Worm (Caenorhabditis elegans) whole organism, L1 larva: Measurements from ENCODE around the gene C14B9.8.

Experiments used
- aha-1 ChIP-seq: fragments of 150-350 bp; optimal IDR thresholded peaks from 2 replicates; lab custom pipeline; 2014; ENCODE audit warnings: missing biosample characterization, missing genetic modification characterization
- ceh-8 ChIP-seq: fragments of 200-800 bp; sonication (Bioruptor generic); optimal IDR thresholded peaks from 2 replicates; lab custom pipeline; 2018; ENCODE audit warnings: mild to moderate bottlenecking, missing genetic modification characterization, moderate library complexity, missing compliant biosample characterization
- ceh-88 ChIP-seq: fragments of 200-800 bp; sonication (Bioruptor generic); IDR thresholded peaks from 2 replicates; pipeline ENCODE4 v1.3.6; 2022; ENCODE audit warnings: missing genetic modification characterization, missing compliant biosample characterization
- dsc-1 ChIP-seq: sonication (generic microtip); optimal IDR thresholded peaks from 2 replicates; lab custom pipeline; 2016; ENCODE audit warnings: mild to moderate bottlenecking, missing genetic modification characterization, missing compliant biosample characterization
- efl-1 ChIP-seq, 4 experiments: fragments of 150-350 bp; optimal IDR thresholded peaks in 3 of 4; peaks in 1 of 4; 1 replicate in 1 of 4; 2 replicates in 3 of 4; lab custom pipeline; 2014; ENCODE audit warnings: missing biosample characterization in 2 of 4, missing genetic modification characterization in 2 of 4, missing genetic modification reagents in 2 of 4
- efl-3 ChIP-seq: fragments of 200-800 bp; sonication (Bioruptor generic); optimal IDR thresholded peaks from 2 replicates; lab custom pipeline; 2018; ENCODE audit warnings: mild to moderate bottlenecking, missing genetic modification characterization, missing compliant biosample characterization
- egl-13 ChIP-seq: sonication (generic microtip); optimal IDR thresholded peaks from 2 replicates; lab custom pipeline; 2016; ENCODE audit warnings: missing genotype, missing genetic modification reagents, missing genetic modification characterization, missing compliant biosample characterization
- elt-2 ChIP-seq: sonication (generic microtip); optimal IDR thresholded peaks from 2 replicates; lab custom pipeline; 2016; ENCODE audit warnings: missing genetic modification characterization, mild to moderate bottlenecking, inconsistent platforms, missing compliant biosample characterization, missing genetic modification reagents
- fkh-8 ChIP-seq: sonication (generic microtip); optimal IDR thresholded peaks from 2 replicates; lab custom pipeline; 2016; ENCODE audit warnings: mild to moderate bottlenecking, missing genetic modification characterization, missing compliant biosample characterization
- hlh-4 ChIP-seq: sonication (generic microtip); optimal IDR thresholded peaks from 2 replicates; lab custom pipeline; 2016; ENCODE audit warnings: mild to moderate bottlenecking, missing genetic modification characterization, missing compliant biosample characterization
- jun-1 ChIP-seq: fragments of 150-350 bp; optimal IDR thresholded peaks from 2 replicates; lab custom pipeline; 2014; ENCODE audit warnings: missing biosample characterization, missing genetic modification reagents, missing genetic modification characterization
- lin-13 ChIP-seq: fragments of 150-350 bp; optimal IDR thresholded peaks from 2 replicates; lab custom pipeline; 2014; ENCODE audit warnings: missing biosample characterization, missing genetic modification reagents, missing genetic modification characterization
- lin-14 ChIP-seq: fragments of 200-800 bp; sonication (Bioruptor generic); optimal IDR thresholded peaks from 2 replicates; lab custom pipeline; 2018; ENCODE audit warnings: mild to moderate bottlenecking, missing genetic modification characterization, moderate library complexity, missing compliant biosample characterization
- lin-39 ChIP-seq: fragments of 150-350 bp; optimal IDR thresholded peaks from 2 replicates; lab custom pipeline; 2014; ENCODE audit warnings: missing biosample characterization, missing genetic modification reagents, missing genetic modification characterization
- lir-3 ChIP-seq: sonication (generic microtip); optimal IDR thresholded peaks from 2 replicates; lab custom pipeline; 2016; ENCODE audit warnings: mild to moderate bottlenecking, missing genetic modification characterization, moderate library complexity, missing compliant biosample characterization; ENCODE audit not compliant: poor library complexity
- lsy-2 ChIP-seq, 2 experiments: fragments of 150-350 bp; optimal IDR thresholded peaks; 2 replicates each; lab custom pipeline; 2014; ENCODE audit warnings: missing biosample characterization in 2 of 2, missing genetic modification characterization in 2 of 2
- mab-9 ChIP-seq: fragments of 200-800 bp; sonication (Bioruptor generic); IDR thresholded peaks from 2 replicates; pipeline ENCODE4 v1.3.6; 2022; ENCODE audit warnings: missing genetic modification reagents, missing genetic modification characterization, missing compliant biosample characterization
- mdl-1 ChIP-seq, 2 experiments: fragments of 150-350 bp; optimal IDR thresholded peaks; 2 replicates each; lab custom pipeline; 2014 to 2017; ENCODE audit warnings: missing biosample characterization in 2 of 2, missing genetic modification characterization in 2 of 2, inconsistent platforms in 1 of 2
- nhr-20 ChIP-seq: sonication (generic microtip); optimal IDR thresholded peaks from 2 replicates; lab custom pipeline; 2016; ENCODE audit warnings: mild to moderate bottlenecking, missing genetic modification characterization, missing compliant biosample characterization
- nhr-28 ChIP-seq: fragments of 150-350 bp; optimal IDR thresholded peaks from 2 replicates; lab custom pipeline; 2014; ENCODE audit warnings: missing biosample characterization, missing genetic modification characterization
- nhr-71 ChIP-seq: sonication (generic microtip); optimal IDR thresholded peaks from 2 replicates; lab custom pipeline; 2016; ENCODE audit warnings: mild to moderate bottlenecking, missing genetic modification characterization, moderate library complexity, missing compliant biosample characterization
- nhr-90 ChIP-seq: sonication (generic microtip); optimal IDR thresholded peaks from 2 replicates; lab custom pipeline; 2016; ENCODE audit warnings: mild to moderate bottlenecking, missing genetic modification characterization, missing compliant biosample characterization; ENCODE audit not compliant: poor library complexity
- pag-3 ChIP-seq: sonication (generic microtip); optimal IDR thresholded peaks from 2 replicates; lab custom pipeline; 2017; ENCODE audit warnings: missing genetic modification characterization, mild to moderate bottlenecking, missing compliant biosample characterization, antibody characterized with exemption, borderline replicate concordance; ENCODE audit not compliant: insufficient read depth
- sox-4 ChIP-seq: sonication (generic microtip); optimal IDR thresholded peaks from 2 replicates; lab custom pipeline; 2016; ENCODE audit warnings: missing genetic modification characterization, missing compliant biosample characterization
- sptf-1 ChIP-seq: fragments of 150-350 bp; optimal IDR thresholded peaks from 2 replicates; lab custom pipeline; 2014; ENCODE audit warnings: missing biosample characterization, missing genetic modification characterization
- sup-37 ChIP-seq: fragments of 200-800 bp; sonication (Bioruptor generic); optimal IDR thresholded peaks from 2 replicates; lab custom pipeline; 2018; ENCODE audit warnings: mild to moderate bottlenecking, missing genetic modification characterization, missing compliant biosample characterization
- tbx-2 ChIP-seq: sonication (generic microtip); optimal IDR thresholded peaks from 2 replicates; lab custom pipeline; 2016; ENCODE audit warnings: missing genetic modification characterization, missing compliant biosample characterization
- unc-30 ChIP-seq: sonication (generic microtip); optimal IDR thresholded peaks from 2 replicates; lab custom pipeline; 2017; ENCODE audit warnings: missing biosample characterization, missing genetic modification characterization
- unc-98 ChIP-seq: fragments of 200-800 bp; sonication (Bioruptor generic); IDR thresholded peaks from 2 replicates; pipeline ENCODE4 v1.3.6; 2022; ENCODE audit warnings: missing genetic modification characterization, missing compliant biosample characterization
- xbp-1 ChIP-seq: sonication (generic microtip); optimal IDR thresholded peaks from 2 replicates; lab custom pipeline; 2016; ENCODE audit warnings: missing genetic modification characterization, missing compliant biosample characterization
- zag-1 ChIP-seq: fragments of 150-350 bp; optimal IDR thresholded peaks from 2 replicates; lab custom pipeline; 2014; ENCODE audit warnings: missing biosample characterization, missing genetic modification characterization

The C14B9.8 gene

ce11 chrIII:8155166-8155565, 10.7 kb upstream of the C14B9.8 start, which contains the start of gene D2007.1:
TSS of gene D2007.1 (plus strand) at chrIII:8155466.
- peak; percentile 28 for TF ChIP-seq nhr-71 (tag; lab: Kevin White, UChicago)
- TF ChIP-seq dsc-1 (tag; lab: Kevin White, UChicago) = peak; percentile 78
- peak; percentile 11 for TF ChIP-seq lir-3
- TF ChIP-seq lsy-2 (tag; optimal IDR thresholded peaks at IDR 0.05; lab: Kevin White, UChicago) = peak in 1 of 2 experiments; percentile 28
- TF ChIP-seq ceh-8 = no peak
- no peak for TF ChIP-seq fkh-8 (tag; lab: Kevin White, UChicago)
- TF ChIP-seq elt-2 (tag; lab: Kevin White, UChicago) = no peak
- TF ChIP-seq lin-14 (GFP tag; lab: Kevin White, UChicago) = no peak
- no peak for TF ChIP-seq pag-3 (tag; lab: Kevin White, UChicago)

ce11 chrIII:8154423-8154822, 10.0 kb upstream of the C14B9.8 start:
- TF ChIP-seq ceh-88 (GFP tag; lab: Robert Waterston, UW) (no peak), lin-39 (tag; lab: Kevin White, UChicago) (no peak), sptf-1 (tag; lab: Kevin White, UChicago) (no peak), xbp-1 (tag; lab: Kevin White, UChicago) (no peak), lin-14 (GFP tag; lab: Kevin White, UChicago) (no peak), zag-1 (no peak), mdl-1 (tag; optimal IDR thresholded peaks at IDR 0.05; lab: Kevin White, UChicago) (no peak)
- TF ChIP-seq, all 84 proteins: peak for 0

- TF ChIP-seq ceh-88 (GFP tag; lab: Robert Waterston, UW) (no peak), nhr-28 (tag; lab: Kevin White, UChicago) (no peak), efl-1 (optimal IDR thresholded peaks at IDR 0.05; lab: Kevin White, UChicago) (no peak), efl-1 (GFP tag; optimal IDR thresholded peaks at IDR 0.05 in 1 of 2; lab: Kevin White, UChicago) (peak in 1 of 2 experiments; percentile 92)
- TF ChIP-seq, all 84 proteins: peak for 1
These were observed 4.3 kb upstream of the C14B9.8 start, which contains the start of gene D2007.2 for ce11 chrIII:8148751-8149150. TSS of gene D2007.2 (plus strand) at chrIII:8148963.

- no peak for TF ChIP-seq efl-3 (GFP tag; lab: Kevin White, UChicago)
- TF ChIP-seq mab-9 (GFP tag; lab: Robert Waterston, UW) = peak; percentile 86
- TF ChIP-seq xbp-1 (tag; lab: Kevin White, UChicago) = no peak
These were observed 1.5 kb upstream of the C14B9.8 start for ce11 chrIII:8145971-8146370.

ce11 chrIII:8142217-8142616, 2.2 kb downstream of the C14B9.8 start:
- TF ChIP-seq tbx-2 (tag; lab: Kevin White, UChicago) = no peak
- no peak for TF ChIP-seq nhr-90 (tag; lab: Kevin White, UChicago)
- TF ChIP-seq nhr-20 (tag; lab: Kevin White, UChicago) = no peak
- no peak for TF ChIP-seq unc-30 (tag; lab: Kevin White, UChicago)
- TF ChIP-seq efl-1 (optimal IDR thresholded peaks at IDR 0.05; lab: Kevin White, UChicago) = no peak
- TF ChIP-seq efl-1 (GFP tag; optimal IDR thresholded peaks at IDR 0.05 in 1 of 2; lab: Kevin White, UChicago) = no peak
- TF ChIP-seq sox-4 = no peak
- TF ChIP-seq sup-37 = no peak
- TF ChIP-seq egl-13 (tag; lab: Kevin White, UChicago) = no peak
- TF ChIP-seq aha-1 (tag; lab: Kevin White, UChicago) = no peak
- no peak for TF ChIP-seq unc-98 (GFP tag; lab: Robert Waterston, UW)
- no peak for TF ChIP-seq lin-13 (GFP tag; lab: Kevin White, UChicago)
- TF ChIP-seq hlh-4 = no peak
- no peak for TF ChIP-seq jun-1 (tag; lab: Kevin White, UChicago)

- no peak for TF ChIP-seq efl-1 (optimal IDR thresholded peaks at IDR 0.05; lab: Kevin White, UChicago)
- peak in 1 of 2 experiments; percentile 68 for TF ChIP-seq efl-1 (GFP tag; optimal IDR thresholded peaks at IDR 0.05 in 1 of 2; lab: Kevin White, UChicago)
- TF ChIP-seq mab-9 (GFP tag; lab: Robert Waterston, UW) = no peak
- TF ChIP-seq nhr-71 (tag; lab: Kevin White, UChicago) = no peak
These were observed 6.7 kb downstream of the C14B9.8 start, which contains the start of gene hsp-12.2 for ce11 chrIII:8137777-8138176. TSS of gene hsp-12.2 (plus strand) at chrIII:8138077.
